Worm (Caenorhabditis elegans) whole organism, mixed stage, embryonic: ENCODE measurements around the gene F48E3.2.

Source experiments
- blmp-1 ChIP-seq: fragments of 150-350 bp; optimal IDR thresholded peaks from 2 replicates; lab custom pipeline; 2014; ENCODE audit warnings: missing biosample characterization, missing genetic modification characterization
- nhr-237 ChIP-seq: fragments of 150-350 bp; optimal IDR thresholded peaks from 2 replicates; lab custom pipeline; 2014; ENCODE audit warnings: missing biosample characterization, missing genetic modification characterization

- TF ChIP-seq nhr-237 (tag; lab: Kevin White, UChicago) (no peak), blmp-1 (tag; lab: Kevin White, UChicago) (no peak)
Measured at ce11 chrX:7480756-7481155, 12.2 kb downstream of the F48E3.2 start, which contains the start of gene F48E3.9.
